Fruit fly (Drosophila melanogaster) whole organism, embryonic: ENCODE measurements around the gene Gas8.
A peak's percentile ranks its signal among the peaks of the same experiment; 100 is the strongest.

Experiments
- Antp ChIP-seq: fragments of 200-800 bp; sonication (Bioruptor generic); optimal IDR thresholded peaks from 3 replicates; lab custom pipeline; 2016; ENCODE audit warnings: missing biosample characterization, missing genetic modification characterization
- Asciz ChIP-seq: fragments of 200-800 bp; sonication (Bioruptor generic); optimal IDR thresholded peaks from 2 replicates; lab custom pipeline; 2017; ENCODE audit warnings: missing biosample characterization, mild to moderate bottlenecking, missing genetic modification characterization, missing genetic modification reagents
- BtbVII ChIP-seq: fragments of 200-800 bp; sonication (Bioruptor generic); optimal IDR thresholded peaks from 3 replicates; lab custom pipeline; 2017; ENCODE audit warnings: missing biosample characterization, mild to moderate bottlenecking, missing genetic modification characterization
- CG10366 ChIP-seq: fragments of 200-800 bp; sonication (Bioruptor generic); IDR thresholded peaks from 2 replicates; pipeline ENCODE4 v1.3.6; 2022; ENCODE audit warnings: missing biosample characterization, missing genetic modification characterization
- CG10959 ChIP-seq: fragments of 200-800 bp; sonication (Bioruptor generic); IDR thresholded peaks from 2 replicates; pipeline ENCODE4 v1.3.6; 2022; ENCODE audit warnings: missing biosample characterization, missing genetic modification characterization
- CG11504 ChIP-seq: fragments of 200-800 bp; sonication (Bioruptor generic); optimal IDR thresholded peaks from 3 replicates; lab custom pipeline; 2019; ENCODE audit warnings: missing biosample characterization, mild to moderate bottlenecking, missing genetic modification characterization, moderate library complexity
- CG11560 ChIP-seq: fragments of 200-800 bp; sonication (Bioruptor generic); IDR thresholded peaks from 3 replicates; pipeline ENCODE4 v1.3.6; 2022; ENCODE audit warnings: missing biosample characterization, missing genetic modification characterization
- CG12942 ChIP-seq: fragments of 200-800 bp; sonication (Bioruptor generic); optimal IDR thresholded peaks from 3 replicates; lab custom pipeline; 2016; ENCODE audit warnings: missing biosample characterization, missing genetic modification characterization
- CG13287 ChIP-seq: fragments of 200-800 bp; sonication (Bioruptor generic); IDR thresholded peaks from 2 replicates; pipeline ENCODE4 v1.3.6; 2022; ENCODE audit warnings: missing biosample characterization, missing genetic modification characterization; ENCODE audit not compliant: partially characterized antibody
- CG1602 ChIP-seq: fragments of 200-800 bp; sonication (Bioruptor generic); optimal IDR thresholded peaks from 3 replicates; lab custom pipeline; 2016; ENCODE audit warnings: missing biosample characterization, missing genetic modification characterization
- CG16815 ChIP-seq: fragments of 200-800 bp; sonication (Bioruptor generic); optimal IDR thresholded peaks from 3 replicates; lab custom pipeline; 2017; ENCODE audit warnings: missing biosample characterization, mild to moderate bottlenecking, missing genetic modification characterization
- CG17186 ChIP-seq: fragments of 200-800 bp; sonication (Bioruptor generic); optimal IDR thresholded peaks from 3 replicates; lab custom pipeline; 2017; ENCODE audit warnings: missing biosample characterization, missing genetic modification reagents, missing genetic modification characterization
- CG17359 ChIP-seq: fragments of 200-800 bp; sonication (Bioruptor generic); optimal IDR thresholded peaks from 3 replicates; lab custom pipeline; 2018; ENCODE audit warnings: missing biosample characterization, mild to moderate bottlenecking, missing genetic modification characterization, moderate library complexity
- CG17568 ChIP-seq: fragments of 200-800 bp; sonication (Bioruptor generic); optimal IDR thresholded peaks from 2 replicates; lab custom pipeline; 2018; ENCODE audit warnings: missing biosample characterization, mild to moderate bottlenecking, missing genetic modification characterization, moderate library complexity
- CG17802 ChIP-seq: fragments of 200-800 bp; sonication (Bioruptor generic); optimal IDR thresholded peaks from 2 replicates; lab custom pipeline; 2018; ENCODE audit warnings: missing biosample characterization, mild to moderate bottlenecking, missing genetic modification characterization, moderate library complexity
- CG17829 ChIP-seq: fragments of 200-800 bp; optimal IDR thresholded peaks from 2 replicates; lab custom pipeline; 2019; ENCODE audit warnings: missing biosample characterization, mild to moderate bottlenecking, missing genetic modification characterization, moderate library complexity
- CG3163 ChIP-seq: fragments of 200-800 bp; sonication (Bioruptor generic); optimal IDR thresholded peaks from 3 replicates; lab custom pipeline; 2016; ENCODE audit warnings: missing biosample characterization, missing genetic modification characterization
- CG3726 ChIP-seq: fragments of 200-800 bp; sonication (Bioruptor generic); IDR thresholded peaks from 3 replicates; pipeline ENCODE4, ENCODE4 v1.3.6; 2022; ENCODE audit warnings: missing biosample characterization, missing genetic modification characterization
- CG6175 ChIP-seq: fragments of 200-800 bp; sonication (Bioruptor generic); IDR thresholded peaks from 3 replicates; pipeline ENCODE4 v1.3.6; 2022; ENCODE audit warnings: missing biosample characterization, missing genetic modification characterization
- CG8089 ChIP-seq: fragments of 200-800 bp; sonication (Bioruptor generic); optimal IDR thresholded peaks from 3 replicates; lab custom pipeline; 2016; ENCODE audit warnings: missing biosample characterization, missing genetic modification characterization
- CG8388 ChIP-seq: fragments of 200-800 bp; sonication (Bioruptor generic); optimal IDR thresholded peaks from 2 replicates; lab custom pipeline; 2019; ENCODE audit warnings: missing biosample characterization, mild to moderate bottlenecking, missing genetic modification characterization, moderate library complexity
- CG9437 ChIP-seq: fragments of 200-800 bp; sonication (Bioruptor generic); optimal IDR thresholded peaks from 2 replicates; lab custom pipeline; 2018; ENCODE audit warnings: missing biosample characterization, mild to moderate bottlenecking, missing genetic modification characterization
- D ChIP-seq, 2 experiments: fragments of 200-800 bp in 1 of 2; fragments of >200 bp in 1 of 2; sonication (Bioruptor generic) in 1 of 2; optimal IDR thresholded peaks; 2 replicates in 1 of 2; 3 replicates in 1 of 2; lab custom pipeline; 2017; ENCODE audit warnings: mild to moderate bottlenecking in 1 of 2, missing biosample characterization in 1 of 2, missing genetic modification characterization in 1 of 2, missing genetic modification reagents in 1 of 2
- D19A ChIP-seq: fragments of 200-800 bp; optimal IDR thresholded peaks from 3 replicates; lab custom pipeline; 2019; ENCODE audit warnings: missing biosample characterization, mild to moderate bottlenecking, missing genetic modification characterization, moderate library complexity
- Dip3 ChIP-seq: fragments of 200-800 bp; sonication (Bioruptor generic); optimal IDR thresholded peaks from 3 replicates; lab custom pipeline; 2016; ENCODE audit warnings: missing biosample characterization, missing genetic modification characterization
- Fer2 ChIP-seq: fragments of 200-800 bp; sonication (Bioruptor generic); optimal IDR thresholded peaks from 2 replicates; lab custom pipeline; 2018; ENCODE audit warnings: missing biosample characterization, mild to moderate bottlenecking, missing genetic modification characterization, moderate library complexity
- Fer3 ChIP-seq: fragments of 200-800 bp; sonication (Bioruptor generic); optimal IDR thresholded peaks from 2 replicates; lab custom pipeline; 2018; ENCODE audit warnings: missing biosample characterization, mild to moderate bottlenecking, missing genetic modification characterization, moderate library complexity
- Lpt ChIP-seq: fragments of >200 bp; optimal IDR thresholded peaks from 2 replicates; lab custom pipeline; 2018; ENCODE audit warnings: missing biosample characterization, missing genetic modification characterization
- NC2α ChIP-seq: fragments of 200-800 bp; sonication (Bioruptor generic); optimal IDR thresholded peaks from 2 replicates; lab custom pipeline; 2016; ENCODE audit warnings: missing biosample characterization, missing genetic modification characterization
- Nf-YA ChIP-seq: fragments of 200-800 bp; sonication (Bioruptor generic); IDR thresholded peaks from 2 replicates; pipeline ENCODE4 v1.3.6; 2022; ENCODE audit warnings: missing biosample characterization, missing genetic modification characterization
- YL-1 ChIP-seq: fragments of 200-800 bp; sonication (Bioruptor generic); optimal IDR thresholded peaks from 3 replicates; lab custom pipeline; 2017; ENCODE audit warnings: missing biosample characterization, mild to moderate bottlenecking, missing genetic modification characterization
- bcd ChIP-seq: fragments of 200-800 bp; sonication (Bioruptor generic); optimal IDR thresholded peaks from 2 replicates; lab custom pipeline; 2017; ENCODE audit warnings: missing biosample characterization, mild to moderate bottlenecking, missing genetic modification characterization
- bigmax ChIP-seq: fragments of 200-800 bp; sonication (Bioruptor generic); optimal IDR thresholded peaks from 2 replicates; lab custom pipeline; 2018; ENCODE audit warnings: missing biosample characterization, mild to moderate bottlenecking, missing genetic modification characterization
- bsh ChIP-seq, 2 experiments: fragments of 200-800 bp; sonication (Bioruptor generic); optimal IDR thresholded peaks; 2 replicates each; lab custom pipeline; 2017 to 2018; ENCODE audit warnings: mild to moderate bottlenecking in 2 of 2, missing biosample characterization in 2 of 2, missing genetic modification characterization in 2 of 2, moderate library complexity in 1 of 2
- cwo ChIP-seq: fragments of 200-800 bp; sonication (Bioruptor generic); optimal IDR thresholded peaks from 3 replicates; lab custom pipeline; 2017; ENCODE audit warnings: missing biosample characterization, missing genetic modification characterization, mild to moderate bottlenecking, moderate library complexity, missing genetic modification reagents
- ewg ChIP-seq: fragments of 200-800 bp; sonication (Bioruptor generic); optimal IDR thresholded peaks from 3 replicates; lab custom pipeline; 2017; ENCODE audit warnings: mild to moderate bottlenecking, missing biosample characterization, missing genetic modification reagents, missing genetic modification characterization
- fd3F ChIP-seq: fragments of 200-800 bp; sonication (Bioruptor generic); optimal IDR thresholded peaks from 2 replicates; lab custom pipeline; 2018; ENCODE audit warnings: missing biosample characterization, mild to moderate bottlenecking, missing genetic modification characterization, moderate library complexity
- ind ChIP-seq: fragments of 200-800 bp; sonication (Bioruptor generic); optimal IDR thresholded peaks from 3 replicates; lab custom pipeline; 2016; ENCODE audit warnings: missing biosample characterization, missing genetic modification characterization
- lmd ChIP-seq: fragments of 200-800 bp; sonication (Bioruptor generic); IDR thresholded peaks from 2 replicates; pipeline ENCODE4 v1.3.6; 2022; ENCODE audit warnings: missing biosample characterization, missing genetic modification characterization
- oc ChIP-seq: fragments of 200-800 bp; sonication (Bioruptor generic); optimal IDR thresholded peaks from 2 replicates; lab custom pipeline; 2018; ENCODE audit warnings: missing biosample characterization, mild to moderate bottlenecking, missing genetic modification characterization, moderate library complexity
- row ChIP-seq: fragments of 200-800 bp; sonication (Bioruptor generic); IDR thresholded peaks from 3 replicates; pipeline ENCODE4 v1.3.6; 2022; ENCODE audit warnings: missing biosample characterization, missing genetic modification characterization
- sqz ChIP-seq: fragments of 200-800 bp; sonication (Bioruptor generic); optimal IDR thresholded peaks from 3 replicates; lab custom pipeline; 2018; ENCODE audit warnings: missing biosample characterization, mild to moderate bottlenecking, missing genetic modification characterization
- stwl ChIP-seq: fragments of 200-800 bp; sonication (Bioruptor generic); optimal IDR thresholded peaks from 3 replicates; lab custom pipeline; 2018; ENCODE audit warnings: missing biosample characterization, mild to moderate bottlenecking, missing genetic modification characterization, moderate library complexity
- tll ChIP-seq, 2 experiments: fragments of 200-800 bp in 1 of 2; fragments of >200 bp in 1 of 2; sonication (Bioruptor generic) in 1 of 2; optimal IDR thresholded peaks; 2 replicates each; lab custom pipeline; 2017 to 2019; ENCODE audit warnings: missing biosample characterization in 2 of 2, missing genetic modification characterization in 2 of 2, mild to moderate bottlenecking in 1 of 2, moderate library complexity in 1 of 2
- tna ChIP-seq: fragments of 200-800 bp; sonication (Bioruptor generic); IDR thresholded peaks from 2 replicates; pipeline ENCODE4 v1.3.6; 2022; ENCODE audit warnings: missing biosample characterization, missing genetic modification characterization; ENCODE audit not compliant: partially characterized antibody
- toy ChIP-seq: fragments of 200-800 bp; sonication (Bioruptor generic); IDR thresholded peaks from 2 replicates; pipeline ENCODE4 v1.3.6; 2022; ENCODE audit warnings: missing biosample characterization, missing genetic modification characterization
- trh ChIP-seq: fragments of 200-800 bp; sonication (Bioruptor generic); optimal IDR thresholded peaks from 2 replicates; lab custom pipeline; 2016; ENCODE audit warnings: missing biosample characterization, missing genetic modification characterization
- tx ChIP-seq: fragments of 200-800 bp; sonication (Bioruptor generic); optimal IDR thresholded peaks from 2 replicates; lab custom pipeline; 2016; ENCODE audit warnings: missing biosample characterization, missing genetic modification characterization

The Gas8 gene

dm6 chrX:3545849-3546518 is 41.3 kb upstream of the Gas8 start (continued):
- TF ChIP-seq tna (peak; percentile 51), oc (peak; percentile 93), BtbVII (GFP tag; lab: Kevin White, UChicago) (peak; percentile 45), stwl (peak; percentile 27), CG1602 (GFP tag; lab: Kevin White, UChicago) (peak; percentile 87), toy (GFP tag; lab: Robert Waterston, UW) (no peak), Nf-YA (GFP tag; lab: Robert Waterston, UW) (peak; percentile 85), Lpt (GFP tag; lab: Kevin White, UChicago) (no peak), ind (GFP tag; lab: Kevin White, UChicago) (peak; percentile 70), Fer3 (tag; lab: Kevin White, UChicago) (peak; percentile 75), CG17802 (tag; lab: Kevin White, UChicago) (peak; percentile 58), Antp (GFP tag; lab: Kevin White, UChicago) (no peak), CG9437 (GFP tag; lab: Kevin White, UChicago) (peak; percentile 82), Asciz (peak; percentile 89), CG12942 (peak; percentile 78), fd3F (GFP tag; lab: Kevin White, UChicago) (peak; percentile 65), CG11504 (tag; lab: Kevin White, UChicago) (peak; percentile 93), sqz (GFP tag; lab: Kevin White, UChicago) (peak; percentile 89), CG6175 (GFP tag; lab: Robert Waterston, UW) (no peak), CG17186 (GFP tag; lab: Kevin White, UChicago) (peak; percentile 41), CG3726 (peak; percentile 74; the same call in 1 of the 3 replicates), tx (GFP tag; lab: Kevin White, UChicago) (peak; percentile 23), CG10366 (GFP tag; lab: Robert Waterston, UW) (peak; percentile 92), CG8089 (GFP tag; lab: Kevin White, UChicago) (peak; percentile 47), cwo (GFP tag; lab: Kevin White, UChicago) (peak; percentile 45), CG3163 (GFP tag; lab: Kevin White, UChicago) (peak; percentile 44), trh (GFP tag; lab: Kevin White, UChicago) (peak; percentile 60), CG17829 (tag; lab: Kevin White, UChicago) (peak; percentile 73), CG8388 (GFP tag; lab: Kevin White, UChicago) (peak; percentile 93), row (peak; percentile 95), D19A (tag; lab: Kevin White, UChicago) (peak; percentile 100), tll (GFP tag; optimal IDR thresholded peaks at IDR 0.05; lab: Kevin White, UChicago) (no peak), YL-1 (peak; percentile 13), bsh (GFP tag; optimal IDR thresholded peaks at IDR 0.05; lab: Kevin White, UChicago) (peak; percentile 87 to 96), CG10959 (GFP tag; lab: Robert Waterston, UW) (peak; percentile 85), CG13287 (GFP tag; lab: Robert Waterston, UW) (no peak), CG16815 (peak; percentile 71), bcd (GFP tag; lab: Kevin White, UChicago) (peak; percentile 68), bigmax (GFP tag; lab: Kevin White, UChicago) (no peak), NC2α (peak; percentile 59), ewg (peak; percentile 86), CG11560 (tag; lab: Robert Waterston, UW) (no peak), lmd (GFP tag; lab: Robert Waterston, UW) (peak; percentile 88), CG17359 (tag; lab: Kevin White, UChicago) (peak; percentile 94), Fer2 (tag; lab: Kevin White, UChicago) (peak; percentile 11), CG17568 (peak; percentile 74), Dip3 (GFP tag; lab: Kevin White, UChicago) (no peak), D (optimal IDR thresholded peaks at IDR 0.05; lab: Kevin White, UChicago) (no peak), D (GFP tag; optimal IDR thresholded peaks at IDR 0.05; lab: Kevin White, UChicago) (peak; percentile 91)
